Worm (Caenorhabditis elegans) whole organism, L1 larva: ENCODE data around the gene npr-20.
A peak's percentile ranks its signal among the peaks of the same experiment; 100 is the strongest.

Experiments used
- C16A3.4 ChIP-seq: fragments of 150-350 bp; optimal IDR thresholded peaks from 2 replicates; lab custom pipeline; 2014; ENCODE audit warnings: missing biosample characterization, missing genetic modification characterization
- C34B4.2 ChIP-seq: sonication (generic microtip); optimal IDR thresholded peaks from 2 replicates; lab custom pipeline; 2017; ENCODE audit warnings: mild to moderate bottlenecking, missing genetic modification characterization, missing compliant biosample characterization
- F16B12.6 ChIP-seq: fragments of 150-350 bp; optimal IDR thresholded peaks from 2 replicates; lab custom pipeline; 2014; ENCODE audit warnings: missing biosample characterization, missing genetic modification characterization
- alr-1 ChIP-seq: fragments of 200-800 bp; sonication (Bioruptor generic); optimal IDR thresholded peaks from 2 replicates; lab custom pipeline; 2018; ENCODE audit warnings: borderline replicate concordance, mild to moderate bottlenecking, missing genetic modification characterization, missing compliant biosample characterization
- blmp-1 ChIP-seq: fragments of 150-350 bp; optimal IDR thresholded peaks from 2 replicates; lab custom pipeline; 2014; ENCODE audit warnings: missing biosample characterization, missing genetic modification characterization
- ceh-82 ChIP-seq, 3 experiments: fragments of 150-350 bp in 1 of 3; sonication (generic microtip) in 2 of 3; optimal IDR thresholded peaks; 2 replicates each; lab custom pipeline; 2014 to 2017; ENCODE audit warnings: missing biosample characterization in 3 of 3, missing genetic modification characterization in 3 of 3
- ceh-90 ChIP-seq: sonication (generic microtip); optimal IDR thresholded peaks from 2 replicates; lab custom pipeline; 2016; ENCODE audit warnings: missing genetic modification characterization, missing compliant biosample characterization
- dpl-1 ChIP-seq, 3 experiments: fragments of 150-350 bp in 2 of 3; sonication (generic microtip) in 1 of 3; optimal IDR thresholded peaks; 2 replicates each; lab custom pipeline; 2014 to 2017; ENCODE audit warnings: missing biosample characterization in 3 of 3, missing genetic modification characterization in 3 of 3, missing genetic modification reagents in 3 of 3
- efl-1 ChIP-seq, 4 experiments: fragments of 150-350 bp; optimal IDR thresholded peaks in 3 of 4; peaks in 1 of 4; 1 replicate in 1 of 4; 2 replicates in 3 of 4; lab custom pipeline; 2014; ENCODE audit warnings: missing biosample characterization in 2 of 4, missing genetic modification characterization in 2 of 4, missing genetic modification reagents in 2 of 4
- efl-3 ChIP-seq: fragments of 200-800 bp; sonication (Bioruptor generic); optimal IDR thresholded peaks from 2 replicates; lab custom pipeline; 2018; ENCODE audit warnings: mild to moderate bottlenecking, missing genetic modification characterization, missing compliant biosample characterization
- elt-3 ChIP-seq, 6 experiments: fragments of 150-350 bp in 1 of 6; sonication (generic microtip); optimal IDR thresholded peaks; 2 replicates each; lab custom pipeline; 2017 to 2018; ENCODE audit warnings: missing biosample characterization in 6 of 6, missing genetic modification characterization in 6 of 6, inconsistent platforms in 1 of 6
- fkh-4 ChIP-seq: sonication (generic microtip); optimal IDR thresholded peaks from 2 replicates; lab custom pipeline; 2016; ENCODE audit warnings: missing compliant biosample characterization, missing genetic modification characterization, borderline replicate concordance
- fos-1 ChIP-seq: fragments of 150-350 bp; optimal IDR thresholded peaks from 2 replicates; lab custom pipeline; 2014; ENCODE audit warnings: missing biosample characterization, missing genetic modification characterization
- irx-1 ChIP-seq: sonication (generic microtip); optimal IDR thresholded peaks from 2 replicates; lab custom pipeline; 2016; ENCODE audit warnings: missing genetic modification characterization, missing compliant biosample characterization
- jun-1 ChIP-seq: fragments of 150-350 bp; optimal IDR thresholded peaks from 2 replicates; lab custom pipeline; 2014; ENCODE audit warnings: missing biosample characterization, missing genetic modification reagents, missing genetic modification characterization
- lin-14 ChIP-seq: fragments of 200-800 bp; sonication (Bioruptor generic); optimal IDR thresholded peaks from 2 replicates; lab custom pipeline; 2018; ENCODE audit warnings: mild to moderate bottlenecking, missing genetic modification characterization, moderate library complexity, missing compliant biosample characterization
- lin-35 ChIP-seq, 2 experiments: fragments of 150-350 bp; optimal IDR thresholded peaks; 2 replicates each; lab custom pipeline; 2014; ENCODE audit warnings: missing biosample characterization in 2 of 2, missing genetic modification characterization in 2 of 2, missing genetic modification reagents in 2 of 2
- lin-39 ChIP-seq: fragments of 150-350 bp; optimal IDR thresholded peaks from 2 replicates; lab custom pipeline; 2014; ENCODE audit warnings: missing biosample characterization, missing genetic modification reagents, missing genetic modification characterization
- lir-3 ChIP-seq: sonication (generic microtip); optimal IDR thresholded peaks from 2 replicates; lab custom pipeline; 2016; ENCODE audit warnings: mild to moderate bottlenecking, missing genetic modification characterization, moderate library complexity, missing compliant biosample characterization; ENCODE audit not compliant: poor library complexity
- lsy-2 ChIP-seq, 2 experiments: fragments of 150-350 bp; optimal IDR thresholded peaks; 2 replicates each; lab custom pipeline; 2014; ENCODE audit warnings: missing biosample characterization in 2 of 2, missing genetic modification characterization in 2 of 2
- mef-2 ChIP-seq: fragments of 150-350 bp; optimal IDR thresholded peaks from 2 replicates; lab custom pipeline; 2014; ENCODE audit warnings: missing biosample characterization, missing genetic modification characterization
- nhr-20 ChIP-seq: sonication (generic microtip); optimal IDR thresholded peaks from 2 replicates; lab custom pipeline; 2016; ENCODE audit warnings: mild to moderate bottlenecking, missing genetic modification characterization, missing compliant biosample characterization
- nhr-47 ChIP-seq: sonication (generic microtip); optimal IDR thresholded peaks from 2 replicates; lab custom pipeline; 2016; ENCODE audit warnings: mild to moderate bottlenecking, missing genetic modification characterization, moderate library complexity, missing compliant biosample characterization
- nhr-71 ChIP-seq: sonication (generic microtip); optimal IDR thresholded peaks from 2 replicates; lab custom pipeline; 2016; ENCODE audit warnings: mild to moderate bottlenecking, missing genetic modification characterization, moderate library complexity, missing compliant biosample characterization
- nhr-77 ChIP-seq: fragments of 150-350 bp; optimal IDR thresholded peaks from 2 replicates; lab custom pipeline; 2014; ENCODE audit warnings: missing biosample characterization, missing genetic modification characterization
- nhr-84 ChIP-seq: sonication (generic microtip); optimal IDR thresholded peaks from 2 replicates; lab custom pipeline; 2017; ENCODE audit warnings: missing biosample characterization, missing genetic modification characterization
- nhr-85 ChIP-seq: sonication (generic microtip); peaks from one replicate; lab custom pipeline; 2016; ENCODE audit warnings: missing genetic modification characterization, inconsistent platforms, missing compliant biosample characterization
- nhr-90 ChIP-seq: sonication (generic microtip); optimal IDR thresholded peaks from 2 replicates; lab custom pipeline; 2016; ENCODE audit warnings: mild to moderate bottlenecking, missing genetic modification characterization, missing compliant biosample characterization; ENCODE audit not compliant: poor library complexity
- pag-3 ChIP-seq: sonication (generic microtip); optimal IDR thresholded peaks from 2 replicates; lab custom pipeline; 2017; ENCODE audit warnings: missing genetic modification characterization, mild to moderate bottlenecking, missing compliant biosample characterization, antibody characterized with exemption, borderline replicate concordance; ENCODE audit not compliant: insufficient read depth
- pqm-1 ChIP-seq: sonication (generic microtip); optimal IDR thresholded peaks from 3 replicates; lab custom pipeline; 2017; ENCODE audit warnings: missing biosample characterization, missing genetic modification characterization
- rnt-1 ChIP-seq: sonication (generic microtip); optimal IDR thresholded peaks from 2 replicates; lab custom pipeline; 2016; ENCODE audit warnings: mild to moderate bottlenecking, missing genetic modification characterization, moderate library complexity, missing compliant biosample characterization
- skn-1 ChIP-seq: fragments of 150-350 bp; optimal IDR thresholded peaks from 2 replicates; lab custom pipeline; 2014; ENCODE audit warnings: missing biosample characterization, missing genetic modification characterization
- snpc-4 ChIP-seq: fragments of 150-350 bp; optimal IDR thresholded peaks from 2 replicates; lab custom pipeline; 2014; ENCODE audit warnings: missing biosample characterization, missing genetic modification characterization
- snu-23 ChIP-seq: sonication (generic microtip); optimal IDR thresholded peaks from 2 replicates; lab custom pipeline; 2016; ENCODE audit warnings: missing genetic modification characterization, missing compliant biosample characterization
- swsn-7 ChIP-seq: sonication (generic microtip); optimal IDR thresholded peaks from 2 replicates; lab custom pipeline; 2016; ENCODE audit warnings: missing genetic modification characterization, missing compliant biosample characterization
- tbx-2 ChIP-seq: sonication (generic microtip); optimal IDR thresholded peaks from 2 replicates; lab custom pipeline; 2016; ENCODE audit warnings: missing genetic modification characterization, missing compliant biosample characterization
- tlp-1 ChIP-seq: fragments of 150-350 bp; optimal IDR thresholded peaks from 2 replicates; lab custom pipeline; 2014; ENCODE audit warnings: missing biosample characterization, missing genetic modification characterization
- unc-130 ChIP-seq: fragments of 150-350 bp; optimal IDR thresholded peaks from 2 replicates; lab custom pipeline; 2017; ENCODE audit warnings: missing biosample characterization, missing genetic modification characterization, inconsistent platforms
- unc-30 ChIP-seq: sonication (generic microtip); optimal IDR thresholded peaks from 2 replicates; lab custom pipeline; 2017; ENCODE audit warnings: missing biosample characterization, missing genetic modification characterization
- vab-15 ChIP-seq: sonication (generic microtip); optimal IDR thresholded peaks from 2 replicates; lab custom pipeline; 2017; ENCODE audit warnings: missing genotype, mild to moderate bottlenecking, missing genetic modification characterization, missing compliant biosample characterization
- xbp-1 ChIP-seq: sonication (generic microtip); optimal IDR thresholded peaks from 2 replicates; lab custom pipeline; 2016; ENCODE audit warnings: missing genetic modification characterization, missing compliant biosample characterization
- zag-1 ChIP-seq: fragments of 150-350 bp; optimal IDR thresholded peaks from 2 replicates; lab custom pipeline; 2014; ENCODE audit warnings: missing biosample characterization, missing genetic modification characterization

Gene npr-20

DNA sequence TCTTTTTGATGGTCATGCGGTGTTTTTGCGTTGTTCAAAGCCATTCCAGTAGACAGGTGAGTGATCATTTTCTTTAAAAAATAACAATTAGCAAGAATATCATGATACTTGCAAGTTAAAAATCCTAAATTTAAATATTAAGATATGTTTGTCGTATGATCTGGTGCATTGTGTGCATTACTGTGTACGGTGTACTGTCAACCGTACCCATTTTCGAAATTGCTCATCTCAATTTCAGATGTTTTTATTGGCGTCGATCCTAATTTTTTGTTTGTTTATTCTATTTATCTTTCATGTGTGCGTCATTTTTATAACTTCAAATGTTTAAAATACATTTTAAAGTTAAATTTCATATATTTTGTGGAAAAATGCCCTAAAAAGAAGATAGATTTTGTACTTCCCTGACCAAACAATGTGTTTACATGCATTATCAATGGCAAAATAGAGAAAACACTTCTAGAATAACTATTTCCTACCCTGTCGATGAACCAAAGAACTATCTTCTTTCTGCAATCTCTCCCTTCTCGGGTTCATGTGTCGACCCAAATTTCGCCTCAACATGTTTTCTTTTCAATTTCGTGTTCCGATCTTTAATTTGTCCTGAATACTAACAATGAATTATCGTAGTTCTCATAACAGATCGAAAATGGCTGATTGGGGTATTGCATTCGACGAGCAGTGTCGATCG is 19.4 kb upstream of the npr-20 start, which contains the start of the genes T07D4.5 and ddx-19:
Gene T07D4.5, minus strand, starts transcription at position 71 of the 688 bp plus-strand sequence.
Gene ddx-19, plus strand, starts transcription at position 638 of the 688 bp plus-strand sequence.
- TF ChIP-seq rnt-1: peak; percentile 7
- TF ChIP-seq nhr-20 (tag; lab: Kevin White, UChicago): peak; percentile 55
- no peak for TF ChIP-seq nhr-84 (tag; lab: Kevin White, UChicago)
- no peak for TF ChIP-seq irx-1
- TF ChIP-seq fos-1 (tag; lab: Kevin White, UChicago): peak; percentile 17
- no peak for TF ChIP-seq alr-1
- peak; percentile 65 to 78 for TF ChIP-seq lin-35 (GFP tag; optimal IDR thresholded peaks at IDR 0.05; lab: Kevin White, UChicago)
- TF ChIP-seq skn-1 (tag; lab: Kevin White, UChicago): peak; percentile 9
- no peak for TF ChIP-seq elt-3 (tag; optimal IDR thresholded peaks at IDR 0.05; lab: Kevin White, UChicago)
- TF ChIP-seq nhr-90 (tag; lab: Kevin White, UChicago): peak; percentile 31
- peak; percentile 57 for TF ChIP-seq nhr-71
- TF ChIP-seq efl-3 (GFP tag; lab: Kevin White, UChicago): no peak
- no peak for TF ChIP-seq ceh-90
- peak; percentile 22 for TF ChIP-seq tbx-2
- peak; percentile 97 to 99 for TF ChIP-seq lsy-2 (tag; optimal IDR thresholded peaks at IDR 0.05; lab: Kevin White, UChicago)
- TF ChIP-seq lin-14: no peak
- peak; percentile 41 for TF ChIP-seq nhr-47 (tag; lab: Kevin White, UChicago)
- TF ChIP-seq fkh-4 (tag; lab: Kevin White, UChicago): no peak
- peak; percentile 56 to 66 for TF ChIP-seq efl-1 (optimal IDR thresholded peaks at IDR 0.05; lab: Kevin White, UChicago)
- peak; percentile 65 to 95 for TF ChIP-seq efl-1 (GFP tag; optimal IDR thresholded peaks at IDR 0.05 in 1 of 2; lab: Kevin White, UChicago)
- peak; percentile 45 to 71 (median 47) for TF ChIP-seq dpl-1 (GFP tag; optimal IDR thresholded peaks at IDR 0.05; lab: Kevin White, UChicago)
- no peak for TF ChIP-seq mef-2 (tag; lab: Kevin White, UChicago)
- no peak for TF ChIP-seq snpc-4 (tag; lab: Kevin White, UChicago)
- TF ChIP-seq snu-23 (GFP tag; lab: Kevin White, UChicago): peak; percentile 65
- TF ChIP-seq swsn-7: peak; percentile 29
- TF ChIP-seq xbp-1 (tag; lab: Kevin White, UChicago): peak; percentile 38
- peak; percentile 83 for TF ChIP-seq unc-130 (tag; lab: Kevin White, UChicago)
- peak; percentile 87 for TF ChIP-seq F16B12.6
- TF ChIP-seq vab-15 (tag; lab: Kevin White, UChicago): peak; percentile 27
- peak; percentile 45 for TF ChIP-seq nhr-85
- TF ChIP-seq lin-39 (tag; lab: Kevin White, UChicago): no peak
- no peak for TF ChIP-seq pqm-1
- TF ChIP-seq C16A3.4: peak; percentile 63
- TF ChIP-seq lir-3 (tag; lab: Kevin White, UChicago): no peak
- TF ChIP-seq blmp-1 (tag; lab: Kevin White, UChicago): no peak
- TF ChIP-seq ceh-82 (tag; optimal IDR thresholded peaks at IDR 0.05; lab: Kevin White, UChicago): peak in 1 of 3 experiments; percentile 15

DNA sequence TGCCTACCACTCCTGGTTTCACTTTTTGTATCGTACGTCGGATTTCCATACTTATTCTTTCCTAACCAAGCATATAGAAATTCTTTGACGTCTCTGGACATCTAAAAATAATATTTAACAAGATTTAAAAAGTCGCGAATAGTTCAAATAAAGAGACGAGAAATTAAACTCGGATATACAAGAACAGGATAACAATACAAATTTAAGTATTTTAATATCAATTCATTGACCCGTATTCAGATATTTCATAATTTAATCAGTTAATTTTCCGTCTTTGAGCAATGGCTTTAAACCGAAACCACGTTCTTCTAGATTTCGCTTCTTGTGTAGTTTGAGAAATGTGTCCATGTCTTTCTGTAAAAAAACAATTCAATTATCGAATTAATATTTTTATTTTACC is 18.6 kb upstream of the npr-20 start, which contains the start of gene rha-1:
Gene rha-1, minus strand, starts transcription at position 101 of the 400 bp plus-strand sequence.
- TF ChIP-seq mef-2 (tag; lab: Kevin White, UChicago): no peak
- TF ChIP-seq ceh-82 (tag; optimal IDR thresholded peaks at IDR 0.05; lab: Kevin White, UChicago): no peak
- no peak for TF ChIP-seq vab-15 (tag; lab: Kevin White, UChicago)
- no peak for TF ChIP-seq zag-1
- TF ChIP-seq unc-30 (tag; lab: Kevin White, UChicago): no peak
- TF ChIP-seq jun-1 (tag; lab: Kevin White, UChicago): no peak
- no peak for TF ChIP-seq ceh-90
- no peak for TF ChIP-seq lin-39 (tag; lab: Kevin White, UChicago)
- no peak for TF ChIP-seq pag-3 (tag; lab: Kevin White, UChicago)
- no peak for TF ChIP-seq blmp-1 (tag; lab: Kevin White, UChicago)
- no peak for TF ChIP-seq nhr-71
- TF ChIP-seq unc-130 (tag; lab: Kevin White, UChicago): no peak
- TF ChIP-seq C16A3.4: no peak
- TF ChIP-seq snu-23 (GFP tag; lab: Kevin White, UChicago): no peak
- TF ChIP-seq tlp-1 (tag; lab: Kevin White, UChicago): no peak
- no peak for TF ChIP-seq C34B4.2 (tag; lab: Kevin White, UChicago)
- no peak for TF ChIP-seq nhr-77 (tag; lab: Kevin White, UChicago)
